Worm (Caenorhabditis elegans) whole organism, L2 larva: Measurements from ENCODE around the gene F10A3.11.
A peak's percentile ranks its signal among the peaks of the same experiment; 100 is the strongest.

ENCODE experiments used
- C34F6.9 ChIP-seq: fragments of 150-350 bp; optimal IDR thresholded peaks from 2 replicates; lab custom pipeline; 2014; ENCODE audit warnings: missing biosample characterization, missing genetic modification characterization
- F13H6.1 ChIP-seq: sonication (generic microtip); optimal IDR thresholded peaks from 2 replicates; lab custom pipeline; 2016; ENCODE audit warnings: missing genetic modification characterization, missing compliant biosample characterization
- ZK546.5 ChIP-seq: sonication (generic microtip); optimal IDR thresholded peaks from 2 replicates; lab custom pipeline; 2017; ENCODE audit warnings: missing biosample characterization, missing genetic modification characterization
- aly-2 ChIP-seq: fragments of 150-350 bp; optimal IDR thresholded peaks from 2 replicates; lab custom pipeline; 2014; ENCODE audit warnings: missing biosample characterization, missing genetic modification characterization
- ama-1 ChIP-seq: fragments of 150-350 bp; optimal IDR thresholded peaks from 2 replicates; lab custom pipeline; 2018; ENCODE audit warnings: inconsistent platforms
- ceh-82 ChIP-seq: fragments of 150-350 bp; optimal IDR thresholded peaks from 2 replicates; lab custom pipeline; 2014; ENCODE audit warnings: missing biosample characterization, missing genetic modification characterization
- crh-2 ChIP-seq: sonication (generic microtip); optimal IDR thresholded peaks from 2 replicates; lab custom pipeline; 2017; ENCODE audit warnings: missing biosample characterization, missing genetic modification characterization
- dmd-4 ChIP-seq: sonication (generic microtip); optimal IDR thresholded peaks from 2 replicates; lab custom pipeline; 2017; ENCODE audit warnings: missing biosample characterization, missing genetic modification characterization
- egl-27 ChIP-seq: sonication (generic microtip); optimal IDR thresholded peaks from 3 replicates; lab custom pipeline; 2017; ENCODE audit warnings: missing biosample characterization, missing genetic modification reagents, missing genetic modification characterization
- elt-1 ChIP-seq: fragments of 150-350 bp; optimal IDR thresholded peaks from 2 replicates; lab custom pipeline; 2014; ENCODE audit warnings: missing biosample characterization, missing genetic modification characterization
- elt-3 ChIP-seq: sonication (generic microtip); optimal IDR thresholded peaks from 2 replicates; lab custom pipeline; 2017; ENCODE audit warnings: missing biosample characterization, missing genetic modification characterization
- fos-1 ChIP-seq: fragments of 150-350 bp; optimal IDR thresholded peaks from 2 replicates; lab custom pipeline; 2014; ENCODE audit warnings: missing biosample characterization, missing genetic modification characterization
- gmeb-1 ChIP-seq: fragments of 150-350 bp; optimal IDR thresholded peaks from 2 replicates; lab custom pipeline; 2014; ENCODE audit warnings: missing biosample characterization, missing genetic modification characterization
- lin-11 ChIP-seq: fragments of 150-350 bp; sonication (generic microtip); optimal IDR thresholded peaks from 2 replicates; lab custom pipeline; 2014; ENCODE audit warnings: missing biosample characterization, missing genetic modification characterization, inconsistent platforms, mixed read lengths
- lin-13 ChIP-seq: fragments of 150-350 bp; optimal IDR thresholded peaks from 2 replicates; lab custom pipeline; 2014; ENCODE audit warnings: missing biosample characterization, missing genetic modification reagents, missing genetic modification characterization
- lin-39 ChIP-seq: fragments of 150-350 bp; optimal IDR thresholded peaks from 2 replicates; lab custom pipeline; 2014; ENCODE audit warnings: missing biosample characterization, missing genetic modification reagents, missing genetic modification characterization
- lsy-2 ChIP-seq, 2 experiments: fragments of 150-350 bp in 1 of 2; sonication (generic microtip) in 1 of 2; optimal IDR thresholded peaks; 2 replicates each; lab custom pipeline; 2014 to 2017; ENCODE audit warnings: missing biosample characterization in 2 of 2, missing genetic modification characterization in 2 of 2
- mdl-1 ChIP-seq, 2 experiments: fragments of 150-350 bp in 1 of 2; sonication (generic microtip) in 1 of 2; optimal IDR thresholded peaks; 2 replicates each; lab custom pipeline; 2017; ENCODE audit warnings: missing biosample characterization in 2 of 2, missing genetic modification characterization in 2 of 2
- nhr-10 ChIP-seq: sonication (generic microtip); optimal IDR thresholded peaks from 2 replicates; lab custom pipeline; 2017; ENCODE audit warnings: missing biosample characterization, missing genetic modification characterization
- nhr-12 ChIP-seq: fragments of 150-350 bp; optimal IDR thresholded peaks from 2 replicates; lab custom pipeline; 2014; ENCODE audit warnings: missing biosample characterization, missing genetic modification characterization
- nhr-21 ChIP-seq: fragments of 150-350 bp; optimal IDR thresholded peaks from 2 replicates; lab custom pipeline; 2014; ENCODE audit warnings: missing biosample characterization, missing genetic modification characterization
- nhr-237 ChIP-seq: fragments of 150-350 bp; optimal IDR thresholded peaks from 2 replicates; lab custom pipeline; 2014; ENCODE audit warnings: missing biosample characterization, missing genetic modification characterization
- nhr-25 ChIP-seq: fragments of 150-350 bp; sonication (generic microtip); optimal IDR thresholded peaks from 3 replicates; lab custom pipeline; 2014; ENCODE audit warnings: missing biosample characterization, missing genetic modification characterization
- nhr-6 ChIP-seq: fragments of 150-350 bp; optimal IDR thresholded peaks from 2 replicates; lab custom pipeline; 2014; ENCODE audit warnings: missing biosample characterization, missing genetic modification characterization
- nhr-77 ChIP-seq: fragments of 150-350 bp; optimal IDR thresholded peaks from 2 replicates; lab custom pipeline; 2014; ENCODE audit warnings: missing biosample characterization, missing genetic modification characterization
- peb-1 ChIP-seq: fragments of 150-350 bp; optimal IDR thresholded peaks from 2 replicates; lab custom pipeline; 2014; ENCODE audit warnings: missing biosample characterization, missing genetic modification characterization
- skn-1 ChIP-seq: sonication (generic microtip); optimal IDR thresholded peaks from 2 replicates; lab custom pipeline; 2017; ENCODE audit warnings: missing biosample characterization, missing genetic modification characterization
- sma-3 ChIP-seq: sonication (generic microtip); optimal IDR thresholded peaks from 2 replicates; lab custom pipeline; 2016; ENCODE audit warnings: missing genetic modification reagents, missing genetic modification characterization, missing compliant biosample characterization
- sma-9 ChIP-seq, 2 experiments: fragments of 150-350 bp in 1 of 2; sonication (generic microtip) in 1 of 2; optimal IDR thresholded peaks; 2 replicates each; lab custom pipeline; 2014 to 2016; ENCODE audit warnings: missing genetic modification characterization in 2 of 2, mild to moderate bottlenecking in 1 of 2, missing biosample characterization in 1 of 2, missing compliant biosample characterization in 1 of 2, missing genetic modification reagents in 1 of 2, moderate library complexity in 1 of 2
- snpc-4 ChIP-seq: fragments of 150-350 bp; optimal IDR thresholded peaks from 2 replicates; lab custom pipeline; 2014; ENCODE audit warnings: missing biosample characterization, missing genetic modification characterization
- unc-39 ChIP-seq: fragments of 150-350 bp; optimal IDR thresholded peaks from 2 replicates; lab custom pipeline; 2014; ENCODE audit warnings: missing biosample characterization, missing genetic modification characterization
- unc-55 ChIP-seq: fragments of 150-350 bp; sonication (generic microtip); optimal IDR thresholded peaks from 3 replicates; lab custom pipeline; 2014; ENCODE audit warnings: missing biosample characterization, missing genetic modification reagents, missing genetic modification characterization
- zag-1 ChIP-seq: fragments of 150-350 bp; optimal IDR thresholded peaks from 2 replicates; lab custom pipeline; 2014; ENCODE audit warnings: missing biosample characterization, missing genetic modification characterization
- ztf-4 ChIP-seq: fragments of 150-350 bp; optimal IDR thresholded peaks from 2 replicates; lab custom pipeline; 2014; ENCODE audit warnings: missing biosample characterization, missing genetic modification characterization

The F10A3.11 gene

ce11 chrV:16143066-16143581 lies 19.4 kb upstream of the F10A3.11 start, which contains the start of gene fbxa-88:
TSS of gene fbxa-88 (minus strand) at chrV:16143116.
- TF ChIP-seq aly-2 (tag; lab: Kevin White, UChicago) = no peak
- TF ChIP-seq F13H6.1 (tag; lab: Kevin White, UChicago) = no peak
- TF ChIP-seq sma-9 (GFP tag; optimal IDR thresholded peaks at IDR 0.05; lab: Kevin White, UChicago) = peak; percentile 17
- no peak for TF ChIP-seq sma-9 (tag; optimal IDR thresholded peaks at IDR 0.05; lab: Kevin White, UChicago)
- no peak for TF ChIP-seq elt-1
- TF ChIP-seq fos-1 (tag; lab: Kevin White, UChicago) = peak; percentile 77
- TF ChIP-seq nhr-21 (tag; lab: Kevin White, UChicago) = no peak
- TF ChIP-seq C34F6.9 (tag; lab: Kevin White, UChicago) = no peak

DNA sequence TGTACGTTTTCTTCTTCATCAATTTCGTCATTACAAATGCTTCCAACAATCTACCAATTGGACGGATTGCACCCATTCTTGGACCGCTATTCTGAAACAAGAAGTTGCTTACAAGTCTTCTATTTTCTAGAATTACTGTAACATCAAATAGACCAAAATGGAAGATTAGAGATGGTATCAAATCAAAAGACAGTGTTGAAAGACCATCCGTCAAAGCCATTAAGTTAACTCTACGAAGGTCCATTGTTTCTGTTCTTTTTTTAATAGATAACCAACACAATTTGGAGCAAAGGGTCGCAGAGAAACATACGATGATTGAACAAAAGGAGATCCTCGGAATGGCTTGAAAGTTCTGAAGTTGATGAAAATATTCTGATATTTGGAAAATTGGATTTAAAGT lies 17.5 kb upstream of the F10A3.11 start:
- no peak for TF ChIP-seq nhr-6
- no peak for TF ChIP-seq nhr-21 (tag; lab: Kevin White, UChicago)
- TF ChIP-seq lin-13 (GFP tag; lab: Kevin White, UChicago) = no peak
- no peak for TF ChIP-seq fos-1 (tag; lab: Kevin White, UChicago)
- no peak for TF ChIP-seq ama-1 (lab: Kevin White, UChicago)
- TF ChIP-seq nhr-25 (tag; lab: Kevin White, UChicago) = no peak
- no peak for TF ChIP-seq egl-27 (tag; lab: Kevin White, UChicago)
- TF ChIP-seq unc-55 = no peak
- no peak for TF ChIP-seq aly-2 (tag; lab: Kevin White, UChicago)
- TF ChIP-seq nhr-237 (tag; lab: Kevin White, UChicago) = no peak
- TF ChIP-seq elt-3 (tag; lab: Kevin White, UChicago) = no peak
- no peak for TF ChIP-seq ZK546.5 (tag; lab: Kevin White, UChicago)
- TF ChIP-seq sma-3 (GFP tag; lab: Kevin White, UChicago) = no peak
- TF ChIP-seq skn-1 = no peak
- TF ChIP-seq nhr-10 = no peak
- TF ChIP-seq peb-1 (tag; lab: Kevin White, UChicago) = no peak
- no peak for TF ChIP-seq elt-1
- TF ChIP-seq zag-1 (tag; lab: Kevin White, UChicago) = no peak
- no peak for TF ChIP-seq F13H6.1 (tag; lab: Kevin White, UChicago)
- TF ChIP-seq crh-2 (tag; lab: Kevin White, UChicago) = no peak

DNA sequence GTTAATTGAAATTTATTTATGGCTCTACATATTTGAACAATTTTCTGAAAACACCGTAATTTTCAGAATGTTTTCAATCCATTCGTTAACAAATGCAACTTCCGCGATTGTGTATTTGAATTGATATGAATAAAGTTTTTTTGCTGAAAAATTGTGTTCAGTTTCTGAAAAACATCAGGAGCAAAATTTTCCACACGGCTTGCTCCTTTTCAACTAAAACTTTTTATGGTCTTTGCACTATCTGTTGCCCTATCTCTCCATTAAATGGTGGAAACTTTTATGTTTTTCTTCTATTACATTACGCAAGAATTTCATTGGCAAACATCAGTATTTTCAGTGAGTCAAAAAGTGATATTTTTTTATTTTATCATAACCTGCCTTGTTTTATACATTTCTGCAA lies 13.7 kb upstream of the F10A3.11 start, which contains the start of gene F10A3.4:
Gene F10A3.4, plus strand, starts transcription at position 301 of the 400 bp plus-strand sequence.
- TF ChIP-seq unc-39 (tag; lab: Kevin White, UChicago) (no peak), ceh-82 (tag; lab: Kevin White, UChicago) (no peak), skn-1 (no peak), aly-2 (tag; lab: Kevin White, UChicago) (no peak), nhr-21 (tag; lab: Kevin White, UChicago) (no peak), nhr-12 (no peak), F13H6.1 (tag; lab: Kevin White, UChicago) (no peak), nhr-77 (tag; lab: Kevin White, UChicago) (no peak), crh-2 (tag; lab: Kevin White, UChicago) (no peak), unc-55 (no peak), mdl-1 (tag; optimal IDR thresholded peaks at IDR 0.05; lab: Kevin White, UChicago) (no peak), lin-13 (GFP tag; lab: Kevin White, UChicago) (no peak), lsy-2 (tag; optimal IDR thresholded peaks at IDR 0.05; lab: Kevin White, UChicago) (no peak), lin-11 (no peak)
- TF ChIP-seq, all 48 proteins: peak for 0

ce11 chrV:16153375-16153774 lies 9.1 kb upstream of the F10A3.11 start, which contains the start of gene str-254:
TSS of gene str-254 (minus strand) at chrV:16153475.
- TF ChIP-seq elt-3 (tag; lab: Kevin White, UChicago) (no peak), nhr-237 (tag; lab: Kevin White, UChicago) (no peak), dmd-4 (no peak), lin-11 (no peak), elt-1 (no peak), lsy-2 (tag; optimal IDR thresholded peaks at IDR 0.05; lab: Kevin White, UChicago) (no peak), lin-39 (tag; lab: Kevin White, UChicago) (no peak), F13H6.1 (tag; lab: Kevin White, UChicago) (no peak), snpc-4 (tag; lab: Kevin White, UChicago) (no peak), gmeb-1 (no peak), aly-2 (tag; lab: Kevin White, UChicago) (no peak), ztf-4 (tag; lab: Kevin White, UChicago) (no peak), peb-1 (tag; lab: Kevin White, UChicago) (no peak)
